Fruit fly (Drosophila melanogaster) whole organism, embryonic: ENCODE results near the gene Tlk.
A peak's percentile ranks its signal among the peaks of the same experiment; 100 is the strongest.

Experiments
- Awh ChIP-seq: fragments of 200-800 bp; sonication (Bioruptor generic); IDR thresholded peaks from 2 replicates; pipeline ENCODE4, ENCODE4 v1.3.6; 2022; ENCODE audit warnings: missing biosample characterization, missing genetic modification characterization
- C15 ChIP-seq: fragments of 200-800 bp; sonication (Bioruptor generic); IDR thresholded peaks from 3 replicates; pipeline ENCODE4 v1.3.6; 2022; ENCODE audit warnings: missing biosample characterization, missing genetic modification characterization
- CG10462 ChIP-seq: fragments of 200-800 bp; sonication (Bioruptor generic); optimal IDR thresholded peaks from 2 replicates; lab custom pipeline; 2016; ENCODE audit warnings: missing biosample characterization, missing genetic modification characterization
- CG11398 ChIP-seq: fragments of 200-800 bp; sonication (Bioruptor generic); optimal IDR thresholded peaks from 2 replicates; lab custom pipeline; 2016; ENCODE audit warnings: missing biosample characterization, missing genetic modification characterization
- CG11560 ChIP-seq: fragments of 200-800 bp; sonication (Bioruptor generic); IDR thresholded peaks from 3 replicates; pipeline ENCODE4 v1.3.6; 2022; ENCODE audit warnings: missing biosample characterization, missing genetic modification characterization
- CG11696 ChIP-seq: fragments of 200-800 bp; sonication (Bioruptor generic); IDR thresholded peaks from 2 replicates; pipeline ENCODE4 v1.3.6; 2022; ENCODE audit warnings: missing biosample characterization, missing genetic modification characterization
- CG12071 ChIP-seq: fragments of 200-800 bp; sonication (Bioruptor generic); optimal IDR thresholded peaks from 3 replicates; lab custom pipeline; 2018; ENCODE audit warnings: missing biosample characterization, mild to moderate bottlenecking, missing genetic modification characterization
- CG14050 ChIP-seq: fragments of 200-800 bp; sonication (Bioruptor generic); IDR thresholded peaks from 3 replicates; pipeline ENCODE4 v1.3.6; 2022; ENCODE audit warnings: missing biosample characterization, missing genetic modification characterization
- CG14441 ChIP-seq: fragments of 200-800 bp; sonication (Bioruptor generic); IDR thresholded peaks from 2 replicates; pipeline ENCODE4 v1.3.6; 2022; ENCODE audit warnings: missing biosample characterization, missing genetic modification characterization
- CG15073 ChIP-seq: fragments of 200-800 bp; sonication (Bioruptor generic); optimal IDR thresholded peaks from 2 replicates; lab custom pipeline; 2016; ENCODE audit warnings: missing biosample characterization, missing genetic modification characterization
- CG15514 ChIP-seq: fragments of 200-800 bp; sonication (Bioruptor generic); optimal IDR thresholded peaks from 3 replicates; lab custom pipeline; 2017; ENCODE audit warnings: missing biosample characterization, missing genetic modification characterization, mild to moderate bottlenecking, moderate library complexity, missing genetic modification reagents
- CG18599 ChIP-seq: fragments of 200-800 bp; sonication (Bioruptor generic); optimal IDR thresholded peaks from 3 replicates; lab custom pipeline; 2017; ENCODE audit warnings: missing biosample characterization, missing genetic modification characterization, mild to moderate bottlenecking, moderate library complexity, missing genetic modification reagents
- CG31365 ChIP-seq: fragments of 200-800 bp; sonication (Bioruptor generic); optimal IDR thresholded peaks from 2 replicates; lab custom pipeline; 2018; ENCODE audit warnings: missing biosample characterization, mild to moderate bottlenecking, missing genetic modification characterization
- CG3281 ChIP-seq: fragments of 200-800 bp; sonication (Bioruptor generic); optimal IDR thresholded peaks from 3 replicates; lab custom pipeline; 2017; ENCODE audit warnings: missing biosample characterization, mild to moderate bottlenecking, missing genetic modification characterization
- CG6175 ChIP-seq: fragments of 200-800 bp; sonication (Bioruptor generic); IDR thresholded peaks from 3 replicates; pipeline ENCODE4 v1.3.6; 2022; ENCODE audit warnings: missing biosample characterization, missing genetic modification characterization
- CG7271 ChIP-seq: fragments of 200-800 bp; sonication (Bioruptor generic); optimal IDR thresholded peaks from 2 replicates; lab custom pipeline; 2018; ENCODE audit warnings: missing biosample characterization, mild to moderate bottlenecking, missing genetic modification characterization, moderate library complexity
- CG9609 ChIP-seq: fragments of 200-800 bp; sonication (Bioruptor generic); optimal IDR thresholded peaks from 3 replicates; lab custom pipeline; 2016; ENCODE audit warnings: missing biosample characterization, missing genetic modification characterization
- CTCF ChIP-seq: fragments of 200-800 bp; sonication (Bioruptor generic); optimal IDR thresholded peaks from 2 replicates; lab custom pipeline; 2017; ENCODE audit warnings: missing biosample characterization, mild to moderate bottlenecking, missing genetic modification characterization, moderate library complexity
- D ChIP-seq, 2 experiments: fragments of 200-800 bp in 1 of 2; fragments of >200 bp in 1 of 2; sonication (Bioruptor generic) in 1 of 2; optimal IDR thresholded peaks; 2 replicates in 1 of 2; 3 replicates in 1 of 2; lab custom pipeline; 2017; ENCODE audit warnings: mild to moderate bottlenecking in 1 of 2, missing biosample characterization in 1 of 2, missing genetic modification characterization in 1 of 2, missing genetic modification reagents in 1 of 2
- Dll ChIP-seq: fragments of 200-800 bp; sonication (Bioruptor generic); IDR thresholded peaks from 4 replicates; pipeline ENCODE4 v1.3.6; 2022; ENCODE audit warnings: missing biosample characterization, missing genetic modification characterization; ENCODE audit not compliant: partially characterized antibody
- Doc3 ChIP-seq: fragments of 200-800 bp; sonication (Bioruptor generic); IDR thresholded peaks from 3 replicates; pipeline ENCODE4 v1.3.6; 2022; ENCODE audit warnings: missing biosample characterization, missing genetic modification characterization; ENCODE audit not compliant: partially characterized antibody
- ERR ChIP-seq: fragments of 200-800 bp; sonication (Bioruptor generic); optimal IDR thresholded peaks from 2 replicates; lab custom pipeline; 2016; ENCODE audit warnings: missing biosample characterization, missing genetic modification characterization
- Mes4 ChIP-seq: fragments of 200-800 bp; sonication (Bioruptor generic); optimal IDR thresholded peaks from 2 replicates; lab custom pipeline; 2016; ENCODE audit warnings: missing biosample characterization, missing genetic modification characterization
- NK7.1 ChIP-seq: fragments of 200-800 bp; sonication (Bioruptor generic); optimal IDR thresholded peaks from 3 replicates; lab custom pipeline; 2016; ENCODE audit warnings: missing biosample characterization, missing genetic modification characterization
- Oli ChIP-seq: fragments of 200-800 bp; sonication (Bioruptor generic); optimal IDR thresholded peaks from 2 replicates; lab custom pipeline; 2018; ENCODE audit warnings: missing biosample characterization, mild to moderate bottlenecking, missing genetic modification characterization, moderate library complexity
- Rfx ChIP-seq: fragments of 200-800 bp; sonication (Bioruptor generic); IDR thresholded peaks from 2 replicates; pipeline ENCODE4 v1.3.6; 2022; ENCODE audit warnings: missing biosample characterization, missing genetic modification characterization
- Scr ChIP-seq: fragments of 200-800 bp; sonication (Bioruptor generic); IDR thresholded peaks from 2 replicates; pipeline ENCODE4 v1.3.6; 2022; ENCODE audit warnings: missing biosample characterization, missing genetic modification characterization; ENCODE audit not compliant: partially characterized antibody
- Ssrp ChIP-seq: fragments of 200-800 bp; sonication (Bioruptor generic); optimal IDR thresholded peaks from 2 replicates; lab custom pipeline; 2018; ENCODE audit warnings: missing biosample characterization, mild to moderate bottlenecking, missing genetic modification characterization, moderate library complexity
- Stat92E ChIP-seq, 3 experiments: fragments of >200 bp in 2 of 3; fragments of 200-800 bp in 1 of 3; sonication (Bioruptor generic) in 1 of 3; optimal IDR thresholded peaks; 2 replicates each; lab custom pipeline; 2017 to 2019; ENCODE audit warnings: missing biosample characterization in 3 of 3, missing genetic modification characterization in 3 of 3, mild to moderate bottlenecking in 1 of 3, moderate library complexity in 1 of 3
- Usf ChIP-seq: fragments of 200-800 bp; sonication (Bioruptor generic); optimal IDR thresholded peaks from 2 replicates; lab custom pipeline; 2017; ENCODE audit warnings: missing genotype, missing biosample characterization, missing genetic modification characterization
- Vsx1 ChIP-seq: fragments of 200-800 bp; sonication (Bioruptor generic); optimal IDR thresholded peaks from 2 replicates; lab custom pipeline; 2017; ENCODE audit warnings: missing biosample characterization, mild to moderate bottlenecking, missing genetic modification characterization, missing genetic modification reagents
- ase ChIP-seq: fragments of 200-800 bp; sonication (Bioruptor generic); IDR thresholded peaks from 3 replicates; pipeline ENCODE4 v1.3.6; 2022; ENCODE audit warnings: missing biosample characterization, missing genetic modification characterization
- bsh ChIP-seq, 2 experiments: fragments of 200-800 bp; sonication (Bioruptor generic); optimal IDR thresholded peaks; 2 replicates each; lab custom pipeline; 2017 to 2018; ENCODE audit warnings: mild to moderate bottlenecking in 2 of 2, missing biosample characterization in 2 of 2, missing genetic modification characterization in 2 of 2, moderate library complexity in 1 of 2
- ci ChIP-seq: fragments of 200-800 bp; sonication (Bioruptor generic); IDR thresholded peaks from 3 replicates; pipeline ENCODE4 v1.3.6; 2022; ENCODE audit warnings: missing biosample characterization, missing genetic modification characterization
- dan ChIP-seq: fragments of 200-800 bp; sonication (Bioruptor generic); IDR thresholded peaks from 2 replicates; pipeline ENCODE4 v1.3.6; 2022; ENCODE audit warnings: missing biosample characterization, missing genetic modification characterization
- ems ChIP-seq: fragments of 200-800 bp; sonication (Bioruptor generic); optimal IDR thresholded peaks from 3 replicates; lab custom pipeline; 2016; ENCODE audit warnings: missing biosample characterization, missing genetic modification characterization
- lab ChIP-seq: fragments of 200-800 bp; sonication (Bioruptor generic); optimal IDR thresholded peaks from 3 replicates; lab custom pipeline; 2017; ENCODE audit warnings: missing biosample characterization, missing genetic modification characterization, mild to moderate bottlenecking, moderate library complexity, missing genetic modification reagents
- nerfin-1 ChIP-seq: fragments of 200-800 bp; sonication (Bioruptor generic); optimal IDR thresholded peaks from 3 replicates; lab custom pipeline; 2019; ENCODE audit warnings: missing biosample characterization, mild to moderate bottlenecking, missing genetic modification characterization, moderate library complexity
- odd ChIP-seq: fragments of 200-800 bp; sonication (Bioruptor generic); optimal IDR thresholded peaks from 2 replicates; lab custom pipeline; 2017; ENCODE audit warnings: missing biosample characterization, mild to moderate bottlenecking, missing genetic modification characterization
- pros ChIP-seq: fragments of 200-800 bp; sonication (Bioruptor generic); optimal IDR thresholded peaks from 3 replicates; lab custom pipeline; 2019; ENCODE audit warnings: missing biosample characterization, mild to moderate bottlenecking, missing genetic modification characterization, moderate library complexity
- salm ChIP-seq: fragments of 200-800 bp; sonication (Bioruptor generic); optimal IDR thresholded peaks from 2 replicates; lab custom pipeline; 2018; ENCODE audit warnings: missing biosample characterization, mild to moderate bottlenecking, missing genetic modification characterization
- schlank ChIP-seq: fragments of 200-800 bp; sonication (Bioruptor generic); optimal IDR thresholded peaks from 2 replicates; lab custom pipeline; 2018; ENCODE audit warnings: missing biosample characterization, mild to moderate bottlenecking, missing genetic modification characterization
- scrt ChIP-seq: fragments of 200-800 bp; sonication (Bioruptor generic); optimal IDR thresholded peaks from 2 replicates; lab custom pipeline; 2018; ENCODE audit warnings: missing biosample characterization, mild to moderate bottlenecking, missing genetic modification characterization, moderate library complexity
- sisA ChIP-seq: fragments of 200-800 bp; sonication (Bioruptor generic); IDR thresholded peaks from 2 replicates; pipeline ENCODE4 v1.3.6; 2022; ENCODE audit warnings: missing biosample characterization, missing genetic modification characterization
- sna ChIP-seq: fragments of 200-800 bp; sonication (Bioruptor generic); IDR thresholded peaks from 2 replicates; pipeline ENCODE4 v1.3.6; 2022; ENCODE audit warnings: missing biosample characterization, missing genetic modification characterization; ENCODE audit not compliant: partially characterized antibody
- trem ChIP-seq: fragments of 200-800 bp; optimal IDR thresholded peaks from 3 replicates; lab custom pipeline; 2019; ENCODE audit warnings: missing biosample characterization, mild to moderate bottlenecking, missing genetic modification characterization, moderate library complexity
- zen2 ChIP-seq: fragments of 200-800 bp; sonication (Bioruptor generic); IDR thresholded peaks from 3 replicates; pipeline ENCODE4 v1.3.6; 2022; ENCODE audit warnings: missing biosample characterization, missing genetic modification characterization; ENCODE audit not compliant: partially characterized antibody
- zf30C ChIP-seq: fragments of 200-800 bp; sonication (Bioruptor generic); optimal IDR thresholded peaks from 3 replicates; lab custom pipeline; 2018; ENCODE audit warnings: missing biosample characterization, mild to moderate bottlenecking, missing genetic modification characterization
- zfh1 ChIP-seq: fragments of 200-800 bp; sonication (Bioruptor generic); IDR thresholded peaks from 3 replicates; pipeline ENCODE4 v1.3.6; 2022; ENCODE audit warnings: missing biosample characterization, missing genetic modification characterization
- zfh2 ChIP-seq: fragments of 200-800 bp; sonication (Bioruptor generic); optimal IDR thresholded peaks from 2 replicates; lab custom pipeline; 2016; ENCODE audit warnings: missing biosample characterization, missing genetic modification characterization

Tlk gene

DNA sequence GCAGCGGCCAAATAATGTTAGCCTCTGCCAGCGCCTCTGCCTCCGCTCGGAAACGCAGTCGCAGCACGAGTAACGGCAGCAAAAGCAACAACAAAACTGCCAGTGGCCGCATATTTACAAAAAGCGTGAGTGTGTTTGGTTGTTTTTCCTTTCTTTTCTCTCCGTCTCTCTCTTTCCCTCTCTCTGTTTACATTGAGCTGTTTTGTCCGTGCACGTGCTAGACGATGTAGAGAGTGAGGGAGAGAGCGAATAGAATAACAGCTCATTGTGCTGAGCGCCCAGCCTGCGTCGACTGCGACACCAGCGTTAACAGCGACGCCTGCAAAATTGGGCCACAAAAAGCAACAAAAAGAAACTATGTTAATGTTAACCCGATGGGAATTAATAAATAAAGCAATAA lies 57.4 kb downstream of the Tlk start (continued):
- TF ChIP-seq CG31365 (tag; lab: Kevin White, UChicago) = peak; percentile 66
- TF ChIP-seq CG11560 (tag; lab: Robert Waterston, UW) = no peak
- no peak for TF ChIP-seq CG15073 (GFP tag; lab: Kevin White, UChicago)
- peak; percentile 51 for TF ChIP-seq schlank
- TF ChIP-seq sisA (GFP tag; lab: Robert Waterston, UW) = no peak
- TF ChIP-seq Stat92E (GFP tag; optimal IDR thresholded peaks at IDR 0.05; lab: Kevin White, UChicago) = peak in 1 of 3 experiments; percentile 16
- peak; percentile 49 for TF ChIP-seq zf30C (GFP tag; lab: Kevin White, UChicago)
- peak; percentile 28 for TF ChIP-seq trem (tag; lab: Kevin White, UChicago)
- TF ChIP-seq nerfin-1 = peak; percentile 71
- peak; percentile 43 to 72 for TF ChIP-seq bsh (GFP tag; optimal IDR thresholded peaks at IDR 0.05; lab: Kevin White, UChicago)
- TF ChIP-seq CTCF (GFP tag; lab: Kevin White, UChicago) = peak; percentile 47
- peak; percentile 15 for TF ChIP-seq salm (tag; lab: Kevin White, UChicago)
- peak; percentile 3 for TF ChIP-seq CG7271 (tag; lab: Kevin White, UChicago)
- no peak for TF ChIP-seq zfh1 (GFP tag; lab: Robert Waterston, UW)
- TF ChIP-seq CG18599 (GFP tag; lab: Kevin White, UChicago) = peak; percentile 66
- TF ChIP-seq Scr = 0 out of 2 replicates have a peak, but pooled peaks have one; percentile 18
- TF ChIP-seq CG9609 = peak; percentile 37
- no peak for TF ChIP-seq CG11696 (GFP tag; lab: Robert Waterston, UW)
- no peak for TF ChIP-seq CG14050 (GFP tag; lab: Robert Waterston, UW)
- TF ChIP-seq Rfx = peak; percentile 54; the same call in 1 of the 2 replicates
- peak; percentile 38 for TF ChIP-seq ERR (GFP tag; lab: Kevin White, UChicago)
- peak; percentile 70 for TF ChIP-seq Awh (GFP tag; lab: Robert Waterston, UW)
- TF ChIP-seq Mes4 (GFP tag; lab: Kevin White, UChicago) = peak; percentile 67
- no peak for TF ChIP-seq Usf (GFP tag; lab: Kevin White, UChicago)
- peak; percentile 81 for TF ChIP-seq lab (GFP tag; lab: Kevin White, UChicago)
- TF ChIP-seq Doc3 = no peak
- TF ChIP-seq CG15514 (GFP tag; lab: Kevin White, UChicago) = peak; percentile 57
- no peak for TF ChIP-seq sna (GFP tag; lab: Robert Waterston, UW)
- no peak for TF ChIP-seq ems (GFP tag; lab: Kevin White, UChicago)
- TF ChIP-seq CG14441 (GFP tag; lab: Robert Waterston, UW) = no peak
- TF ChIP-seq Vsx1 (GFP tag; lab: Kevin White, UChicago) = peak; percentile 66
- peak; percentile 76 for TF ChIP-seq pros
- TF ChIP-seq scrt = peak; percentile 69
- TF ChIP-seq CG12071 (GFP tag; lab: Kevin White, UChicago) = peak; percentile 83
- no peak for TF ChIP-seq D (optimal IDR thresholded peaks at IDR 0.05; lab: Kevin White, UChicago)
- peak; percentile 61 for TF ChIP-seq D (GFP tag; optimal IDR thresholded peaks at IDR 0.05; lab: Kevin White, UChicago)
- TF ChIP-seq ci = peak; percentile 83
- TF ChIP-seq zfh2 (GFP tag; lab: Kevin White, UChicago) = no peak
- 0 out of 4 replicates have a peak, but pooled peaks have one; percentile 24 for TF ChIP-seq Dll (GFP tag; lab: Robert Waterston, UW)
- TF ChIP-seq zen2 (GFP tag; lab: Robert Waterston, UW) = 0 out of 3 replicates have a peak, but pooled peaks have one; percentile 26
- no peak for TF ChIP-seq Ssrp (tag; lab: Kevin White, UChicago)
- TF ChIP-seq NK7.1 = no peak
- TF ChIP-seq C15 (GFP tag; lab: Robert Waterston, UW) = no peak
- TF ChIP-seq CG3281 (GFP tag; lab: Kevin White, UChicago) = peak; percentile 63
- no peak for TF ChIP-seq Oli
- peak; percentile 78 for TF ChIP-seq CG11398
- no peak for TF ChIP-seq CG6175 (GFP tag; lab: Robert Waterston, UW)
- TF ChIP-seq CG10462 (GFP tag; lab: Kevin White, UChicago) = no peak
- no peak for TF ChIP-seq dan (GFP tag; lab: Robert Waterston, UW)
- TF ChIP-seq ase (GFP tag; lab: Robert Waterston, UW) = no peak
- peak; percentile 65 for TF ChIP-seq odd (GFP tag; lab: Kevin White, UChicago)
